Fruit fly (Drosophila melanogaster) whole organism, embryonic: Measurements from ENCODE around the gene Vav.

Experiments
- Abd-B ChIP-seq: fragments of 200-800 bp; sonication (Bioruptor generic); optimal IDR thresholded peaks from 2 replicates; lab custom pipeline; 2018; ENCODE audit warnings: missing biosample characterization, mild to moderate bottlenecking, missing genetic modification characterization, moderate library complexity
- Atf3 ChIP-seq: fragments of 200-800 bp; sonication (Bioruptor generic); optimal IDR thresholded peaks from 3 replicates; lab custom pipeline; 2016; ENCODE audit warnings: missing biosample characterization, missing genetic modification characterization
- CG1024 ChIP-seq: fragments of 200-800 bp; sonication (Bioruptor generic); IDR thresholded peaks from 2 replicates; pipeline ENCODE4 v1.3.6; 2022; ENCODE audit warnings: missing biosample characterization, missing genetic modification characterization
- CG10267 ChIP-seq: fragments of 200-800 bp; sonication (Bioruptor generic); optimal IDR thresholded peaks from 2 replicates; lab custom pipeline; 2018; ENCODE audit warnings: missing biosample characterization, mild to moderate bottlenecking, missing genetic modification characterization, moderate library complexity
- CG11247 ChIP-seq: fragments of 200-800 bp; sonication (Bioruptor generic); IDR thresholded peaks from 2 replicates; pipeline ENCODE4 v1.3.6; 2022; ENCODE audit warnings: missing biosample characterization, missing genetic modification characterization
- CG11456 ChIP-seq: fragments of 200-800 bp; sonication (Bioruptor generic); IDR thresholded peaks from 3 replicates; pipeline ENCODE4 v1.3.6; 2022; ENCODE audit warnings: missing biosample characterization, missing genetic modification characterization
- CG11560 ChIP-seq: fragments of 200-800 bp; sonication (Bioruptor generic); IDR thresholded peaks from 3 replicates; pipeline ENCODE4 v1.3.6; 2022; ENCODE audit warnings: missing biosample characterization, missing genetic modification characterization
- CG12155 ChIP-seq: fragments of 200-800 bp; sonication (Bioruptor generic); optimal IDR thresholded peaks from 3 replicates; lab custom pipeline; 2016; ENCODE audit warnings: missing biosample characterization, missing genetic modification characterization
- CG14710 ChIP-seq: fragments of 200-800 bp; sonication (Bioruptor generic); optimal IDR thresholded peaks from 3 replicates; lab custom pipeline; 2019; ENCODE audit warnings: missing biosample characterization, mild to moderate bottlenecking, missing genetic modification characterization, moderate library complexity
- CG1603 ChIP-seq: fragments of 200-800 bp; sonication (Bioruptor generic); optimal IDR thresholded peaks from 2 replicates; lab custom pipeline; 2019; ENCODE audit warnings: missing biosample characterization, mild to moderate bottlenecking, missing genetic modification characterization, moderate library complexity
- CG1832 ChIP-seq: fragments of 200-800 bp; sonication (Bioruptor generic); optimal IDR thresholded peaks from 2 replicates; lab custom pipeline; 2017; ENCODE audit warnings: missing biosample characterization, mild to moderate bottlenecking, missing genetic modification characterization, inconsistent platforms
- CG3065 ChIP-seq: fragments of 200-800 bp; sonication (Bioruptor generic); optimal IDR thresholded peaks from 2 replicates; lab custom pipeline; 2016; ENCODE audit warnings: missing biosample characterization, missing genetic modification characterization
- CG4424 ChIP-seq: fragments of 200-800 bp; sonication (Bioruptor generic); optimal IDR thresholded peaks from 3 replicates; lab custom pipeline; 2016; ENCODE audit warnings: missing biosample characterization, missing genetic modification characterization
- CG7357 ChIP-seq: fragments of 200-800 bp; sonication (Bioruptor generic); IDR thresholded peaks from 3 replicates; pipeline ENCODE4 v1.3.6; 2022; ENCODE audit warnings: missing biosample characterization, missing genetic modification characterization
- CG7987 ChIP-seq: fragments of 200-800 bp; sonication (Bioruptor generic); optimal IDR thresholded peaks from 2 replicates; lab custom pipeline; 2018; ENCODE audit warnings: missing biosample characterization, mild to moderate bottlenecking, missing genetic modification characterization, moderate library complexity
- CG8388 ChIP-seq: fragments of 200-800 bp; sonication (Bioruptor generic); optimal IDR thresholded peaks from 2 replicates; lab custom pipeline; 2019; ENCODE audit warnings: missing biosample characterization, mild to moderate bottlenecking, missing genetic modification characterization, moderate library complexity
- CG9609 ChIP-seq: fragments of 200-800 bp; sonication (Bioruptor generic); optimal IDR thresholded peaks from 3 replicates; lab custom pipeline; 2016; ENCODE audit warnings: missing biosample characterization, missing genetic modification characterization
- Dek ChIP-seq: fragments of 200-800 bp; sonication (Bioruptor generic); optimal IDR thresholded peaks from 3 replicates; lab custom pipeline; 2019; ENCODE audit warnings: missing biosample characterization, mild to moderate bottlenecking, missing genetic modification characterization, moderate library complexity
- Ets65A ChIP-seq: fragments of 200-800 bp; sonication (Bioruptor generic); peaks from one replicate; lab custom pipeline; 2016; ENCODE audit warnings: missing biosample characterization, missing genetic modification characterization
- Fer1 ChIP-seq: fragments of 200-800 bp; sonication (Bioruptor generic); optimal IDR thresholded peaks from 2 replicates; lab custom pipeline; 2017; ENCODE audit warnings: missing biosample characterization, mild to moderate bottlenecking, missing genetic modification characterization
- Gug ChIP-seq: fragments of 200-800 bp; sonication (Bioruptor generic); IDR thresholded peaks from 4 replicates; pipeline ENCODE4 v1.3.6; 2022; ENCODE audit warnings: missing biosample characterization, missing genetic modification characterization
- HLH54F ChIP-seq: fragments of 200-800 bp; sonication (Bioruptor generic); optimal IDR thresholded peaks from 3 replicates; lab custom pipeline; 2016; ENCODE audit warnings: missing biosample characterization, missing genetic modification characterization
- Hmr ChIP-seq: fragments of 200-800 bp; sonication (Bioruptor generic); optimal IDR thresholded peaks from 3 replicates; lab custom pipeline; 2017; ENCODE audit warnings: mild to moderate bottlenecking, missing biosample characterization, missing genetic modification reagents, missing genetic modification characterization
- Hr39 ChIP-seq: fragments of >200 bp; optimal IDR thresholded peaks from 2 replicates; lab custom pipeline; 2017
- Mad ChIP-seq: fragments of 200-800 bp; sonication (Bioruptor generic); optimal IDR thresholded peaks from 2 replicates; lab custom pipeline; 2016; ENCODE audit warnings: missing biosample characterization, missing genetic modification characterization
- NK7.1 ChIP-seq: fragments of 200-800 bp; sonication (Bioruptor generic); optimal IDR thresholded peaks from 3 replicates; lab custom pipeline; 2016; ENCODE audit warnings: missing biosample characterization, missing genetic modification characterization
- Rfx ChIP-seq: fragments of 200-800 bp; sonication (Bioruptor generic); IDR thresholded peaks from 2 replicates; pipeline ENCODE4 v1.3.6; 2022; ENCODE audit warnings: missing biosample characterization, missing genetic modification characterization
- Sox100B ChIP-seq: fragments of 200-800 bp; sonication (Bioruptor generic); optimal IDR thresholded peaks from 3 replicates; lab custom pipeline; 2018; ENCODE audit warnings: missing biosample characterization, mild to moderate bottlenecking, missing genetic modification characterization
- Ssrp ChIP-seq: fragments of 200-800 bp; sonication (Bioruptor generic); optimal IDR thresholded peaks from 2 replicates; lab custom pipeline; 2018; ENCODE audit warnings: missing biosample characterization, mild to moderate bottlenecking, missing genetic modification characterization, moderate library complexity
- ara ChIP-seq: fragments of 200-800 bp; sonication (Bioruptor generic); IDR thresholded peaks from 2 replicates; pipeline ENCODE4 v1.3.6; 2022; ENCODE audit warnings: missing biosample characterization, missing genetic modification characterization
- ash1 ChIP-seq: fragments of 200-800 bp; sonication (Bioruptor generic); optimal IDR thresholded peaks from 2 replicates; lab custom pipeline; 2018; ENCODE audit warnings: missing biosample characterization, mild to moderate bottlenecking, missing genetic modification characterization
- chif ChIP-seq, 2 experiments: fragments of 200-800 bp; sonication (Bioruptor generic); optimal IDR thresholded peaks; 3 replicates each; lab custom pipeline; 2016; ENCODE audit warnings: missing biosample characterization in 2 of 2, missing genetic modification characterization in 2 of 2
- dpn ChIP-seq, 2 experiments: fragments of 200-800 bp; sonication (Bioruptor generic); optimal IDR thresholded peaks; 3 replicates each; lab custom pipeline; 2016; ENCODE audit warnings: missing biosample characterization in 2 of 2, missing genetic modification characterization in 2 of 2
- dysf ChIP-seq: fragments of 200-800 bp; sonication (Bioruptor generic); IDR thresholded peaks from 3 replicates; pipeline ENCODE4 v1.3.6; 2022; ENCODE audit warnings: missing biosample characterization, missing genetic modification characterization
- hth ChIP-seq: fragments of >200 bp; optimal IDR thresholded peaks from 2 replicates; lab custom pipeline; 2017; ENCODE audit warnings: inconsistent platforms
- kay ChIP-seq: fragments of 200-800 bp; sonication (Bioruptor generic); optimal IDR thresholded peaks from 2 replicates; lab custom pipeline; 2016; ENCODE audit warnings: missing biosample characterization, missing genetic modification characterization
- lilli ChIP-seq: fragments of 200-800 bp; sonication (Bioruptor generic); optimal IDR thresholded peaks from 3 replicates; lab custom pipeline; 2016; ENCODE audit warnings: missing biosample characterization, missing genetic modification characterization
- lola ChIP-seq, 3 experiments: fragments of >200 bp in 2 of 3; fragments of 200-800 bp in 1 of 3; sonication (Bioruptor generic) in 1 of 3; optimal IDR thresholded peaks; 2 replicates each; lab custom pipeline; 2017 to 2019; ENCODE audit warnings: missing biosample characterization in 3 of 3, missing genetic modification characterization in 3 of 3, mild to moderate bottlenecking in 1 of 3, moderate library complexity in 1 of 3
- oc ChIP-seq: fragments of 200-800 bp; sonication (Bioruptor generic); optimal IDR thresholded peaks from 2 replicates; lab custom pipeline; 2018; ENCODE audit warnings: missing biosample characterization, mild to moderate bottlenecking, missing genetic modification characterization, moderate library complexity
- prd ChIP-seq, 3 experiments: fragments of >200 bp in 2 of 3; fragments of 200-800 bp in 1 of 3; sonication (Bioruptor generic) in 1 of 3; optimal IDR thresholded peaks in 2 of 3; IDR thresholded peaks in 1 of 3; 2 replicates in 2 of 3; 3 replicates in 1 of 3; pipeline versions ENCODE4 v1.3.6 to Lab custom; 2017 to 2022; ENCODE audit warnings: missing biosample characterization in 1 of 3, missing genetic modification characterization in 1 of 3
- run ChIP-seq: fragments of 200-800 bp; sonication (Bioruptor generic); optimal IDR thresholded peaks from 3 replicates; lab custom pipeline; 2018; ENCODE audit warnings: missing biosample characterization, mild to moderate bottlenecking, missing genetic modification characterization
- sc ChIP-seq, 3 experiments: fragments of >200 bp in 2 of 3; fragments of 200-800 bp in 1 of 3; sonication (Bioruptor generic) in 1 of 3; optimal IDR thresholded peaks; 2 replicates in 2 of 3; 3 replicates in 1 of 3; lab custom pipeline; 2017; ENCODE audit warnings: mild to moderate bottlenecking in 1 of 3, missing biosample characterization in 1 of 3, missing genetic modification characterization in 1 of 3, missing genetic modification reagents in 1 of 3
- sens-2 ChIP-seq: fragments of 200-800 bp; sonication (Bioruptor generic); IDR thresholded peaks from 2 replicates; pipeline ENCODE4 v1.3.6; 2022; ENCODE audit warnings: missing biosample characterization, missing genetic modification characterization
- sob ChIP-seq: fragments of 200-800 bp; sonication (Bioruptor generic); IDR thresholded peaks from 2 replicates; pipeline ENCODE4 v1.3.6; 2022; ENCODE audit warnings: missing biosample characterization, missing genetic modification characterization
- stwl ChIP-seq: fragments of 200-800 bp; sonication (Bioruptor generic); optimal IDR thresholded peaks from 3 replicates; lab custom pipeline; 2018; ENCODE audit warnings: missing biosample characterization, mild to moderate bottlenecking, missing genetic modification characterization, moderate library complexity
- tap ChIP-seq: fragments of 200-800 bp; optimal IDR thresholded peaks from 3 replicates; lab custom pipeline; 2019; ENCODE audit warnings: missing biosample characterization, mild to moderate bottlenecking, missing genetic modification characterization, moderate library complexity
- tgo ChIP-seq: fragments of 200-800 bp; sonication (Bioruptor generic); IDR thresholded peaks from 3 replicates; pipeline ENCODE4 v1.3.6; 2022; ENCODE audit warnings: missing biosample characterization, missing genetic modification characterization
- unpg ChIP-seq: fragments of 200-800 bp; sonication (Bioruptor generic); optimal IDR thresholded peaks from 3 replicates; lab custom pipeline; 2018; ENCODE audit warnings: missing biosample characterization, mild to moderate bottlenecking, missing genetic modification characterization, moderate library complexity
- wek ChIP-seq: fragments of 200-800 bp; sonication (Bioruptor generic); optimal IDR thresholded peaks from 3 replicates; lab custom pipeline; 2018; ENCODE audit warnings: missing biosample characterization, mild to moderate bottlenecking, missing genetic modification characterization, moderate library complexity
- zfh2 ChIP-seq: fragments of 200-800 bp; sonication (Bioruptor generic); optimal IDR thresholded peaks from 2 replicates; lab custom pipeline; 2016; ENCODE audit warnings: missing biosample characterization, missing genetic modification characterization

Gene Vav

dm6 chrX:19298785-19299114, 37.1 kb downstream of the Vav start (continued):
- no peak for TF ChIP-seq prd (optimal IDR thresholded peaks at IDR 0.05; lab: Kevin White, UChicago)
- TF ChIP-seq prd (GFP tag; IDR thresholded peaks at IDR 0.05; lab: Robert Waterston, UW), result peak; percentile 71
- TF ChIP-seq Hr39, result no peak
- peak; percentile 33 for TF ChIP-seq CG14710
- TF ChIP-seq CG9609 (GFP tag; lab: Kevin White, UChicago), result no peak
- TF ChIP-seq run (tag; lab: Kevin White, UChicago), result no peak
- no peak for TF ChIP-seq Ets65A (GFP tag; lab: Kevin White, UChicago)
- no peak for TF ChIP-seq CG11560 (tag; lab: Robert Waterston, UW)
- peak; percentile 66; the same call in 2 of the 3 replicates for TF ChIP-seq CG11456 (GFP tag; lab: Robert Waterston, UW)
- TF ChIP-seq CG8388 (GFP tag; lab: Kevin White, UChicago), result peak; percentile 23
- TF ChIP-seq wek (GFP tag; lab: Kevin White, UChicago), result peak; percentile 3
- peak; percentile 65 for TF ChIP-seq unpg (GFP tag; lab: Kevin White, UChicago)
- peak; percentile 54 for TF ChIP-seq ara (GFP tag; lab: Robert Waterston, UW)
- TF ChIP-seq Fer1 (GFP tag; lab: Kevin White, UChicago), result no peak
- TF ChIP-seq hth (lab: Kevin White, UChicago), result no peak
- no peak for TF ChIP-seq kay (GFP tag; lab: Kevin White, UChicago)
- peak; percentile 11 for TF ChIP-seq CG4424 (GFP tag; lab: Kevin White, UChicago)
- peak; percentile 50 for TF ChIP-seq lilli (GFP tag; lab: Kevin White, UChicago)
- peak; percentile 18 to 61 for TF ChIP-seq chif (GFP tag; optimal IDR thresholded peaks at IDR 0.05; lab: Kevin White, UChicago)
- no peak for TF ChIP-seq CG1832 (GFP tag; lab: Kevin White, UChicago)
- TF ChIP-seq Hmr (GFP tag; lab: Kevin White, UChicago), result peak; percentile 11
- TF ChIP-seq oc (tag; lab: Kevin White, UChicago), result peak; percentile 22
- TF ChIP-seq Gug, result peak; percentile 37; the same call in 1 of the 4 replicates
- peak; percentile 15 for TF ChIP-seq CG7987
- TF ChIP-seq CG7357 (GFP tag; lab: Robert Waterston, UW), result peak; percentile 16; the same call in 1 of the 3 replicates
- TF ChIP-seq dpn (GFP tag; optimal IDR thresholded peaks at IDR 0.05; lab: Kevin White, UChicago), result peak in 1 of 2 experiments; percentile 10
- TF ChIP-seq CG10267, result peak; percentile 29
- TF ChIP-seq tgo (GFP tag; lab: Robert Waterston, UW), result peak; percentile 30; the same call in 1 of the 3 replicates
- TF ChIP-seq Abd-B (GFP tag; lab: Kevin White, UChicago), result peak; percentile 4
- peak; percentile 41 for TF ChIP-seq sob (GFP tag; lab: Robert Waterston, UW)
- no peak for TF ChIP-seq CG1024 (GFP tag; lab: Robert Waterston, UW)
- peak; percentile 63; the same call in 2 of the 3 replicates for TF ChIP-seq dysf (GFP tag; lab: Robert Waterston, UW)
- TF ChIP-seq sc (optimal IDR thresholded peaks at IDR 0.05; lab: Kevin White, UChicago), result no peak
- TF ChIP-seq sc (GFP tag; optimal IDR thresholded peaks at IDR 0.05; lab: Kevin White, UChicago), result no peak
- TF ChIP-seq Rfx (GFP tag; lab: Robert Waterston, UW), result peak; percentile 74
- peak; percentile 35 for TF ChIP-seq tap (tag; lab: Kevin White, UChicago)
- no peak for TF ChIP-seq Mad (GFP tag; lab: Kevin White, UChicago)
- no peak for TF ChIP-seq ash1 (GFP tag; lab: Kevin White, UChicago)
- TF ChIP-seq sens-2, result peak; percentile 24; the same call in 1 of the 2 replicates
- TF ChIP-seq Ssrp, result peak; percentile 24
- peak; percentile 12 for TF ChIP-seq stwl (tag; lab: Kevin White, UChicago)
- TF ChIP-seq CG12155 (GFP tag; lab: Kevin White, UChicago), result peak; percentile 26
- no peak for TF ChIP-seq CG3065 (GFP tag; lab: Kevin White, UChicago)
- TF ChIP-seq NK7.1 (GFP tag; lab: Kevin White, UChicago), result no peak
- 0 out of 2 replicates have a peak, but pooled peaks have one; percentile 35 for TF ChIP-seq CG11247 (GFP tag; lab: Robert Waterston, UW)
- no peak for TF ChIP-seq Atf3 (GFP tag; lab: Kevin White, UChicago)
- TF ChIP-seq lola (GFP tag; optimal IDR thresholded peaks at IDR 0.05; lab: Kevin White, UChicago), result peak in 1 of 3 experiments; percentile 2
- TF ChIP-seq zfh2 (GFP tag; lab: Kevin White, UChicago), result peak; percentile 22
- peak; percentile 35 for TF ChIP-seq CG1603 (tag; lab: Kevin White, UChicago)
- peak; percentile 15 for TF ChIP-seq Sox100B (GFP tag; lab: Kevin White, UChicago)
- peak; percentile 32 for TF ChIP-seq HLH54F (GFP tag; lab: Kevin White, UChicago)
- TF ChIP-seq Dek, result peak; percentile 38
